Fruit fly (Drosophila melanogaster) whole organism, adult: ENCODE results near the gene CG42705.

Experiments
- CG14711 ChIP-seq: fragments of 200-800 bp; sonication (Bioruptor generic); optimal IDR thresholded peaks from 2 replicates; lab custom pipeline; 2018; ENCODE audit warnings: missing biosample characterization, mild to moderate bottlenecking, missing genetic modification characterization, moderate library complexity
- CG7101 ChIP-seq: fragments of 200-800 bp; sonication (Bioruptor generic); optimal IDR thresholded peaks from 2 replicates; lab custom pipeline; 2018; ENCODE audit warnings: missing biosample characterization, mild to moderate bottlenecking, missing genetic modification characterization, moderate library complexity
- Mnt ChIP-seq: fragments of 200-800 bp; sonication (Bioruptor generic); optimal IDR thresholded peaks from 2 replicates; lab custom pipeline; 2016; ENCODE audit warnings: missing biosample characterization, mild to moderate bottlenecking, missing genetic modification characterization
- cnc ChIP-seq, 2 experiments: fragments of >200 bp; optimal IDR thresholded peaks; 2 replicates each; lab custom pipeline; 2017
- kay ChIP-seq: fragments of 200-800 bp; sonication (Bioruptor generic); peaks from one replicate; lab custom pipeline; 2016; ENCODE audit warnings: missing biosample characterization, missing genetic modification characterization, borderline replicate concordance
- tj ChIP-seq: fragments of 200-800 bp; sonication (Bioruptor generic); optimal IDR thresholded peaks from 3 replicates; lab custom pipeline; 2017; ENCODE audit warnings: missing biosample characterization, mild to moderate bottlenecking, missing genetic modification characterization, moderate library complexity

dm6 chrX:7412368-7412767 lies 1.3 kb upstream of the CG42705 start, which contains the start of gene CG42704:
- TF ChIP-seq kay (GFP tag; lab: Kevin White, UChicago) (no peak), CG7101 (tag; lab: Kevin White, UChicago) (no peak), Mnt (GFP tag; lab: Kevin White, UChicago) (no peak), CG14711 (tag; lab: Kevin White, UChicago) (no peak), tj (GFP tag; lab: Kevin White, UChicago) (no peak), cnc (optimal IDR thresholded peaks at IDR 0.05; lab: Kevin White, UChicago) (no peak)
